Worm (Caenorhabditis elegans) whole organism, L4/young adult: ENCODE data around the gene nep-2.

Experiments
- W03F9.2 ChIP-seq: fragments of 150-350 bp; optimal IDR thresholded peaks from 2 replicates; lab custom pipeline; 2014; ENCODE audit warnings: missing biosample characterization, missing genetic modification characterization
- dao-5 ChIP-seq: sonication (generic microtip); optimal IDR thresholded peaks from 2 replicates; lab custom pipeline; 2016; ENCODE audit warnings: missing genotype, missing genetic modification characterization, moderate library complexity, missing compliant biosample characterization
- him-1 ChIP-seq: sonication (generic microtip); optimal IDR thresholded peaks from 2 replicates; lab custom pipeline; 2016; ENCODE audit warnings: missing genotype, missing genetic modification reagents, missing genetic modification characterization, missing compliant biosample characterization

The nep-2 gene

ce11 chrII:2725561-2725960 lies at the start of gene nep-2, which contains the start of gene T05A8.11:
nep-2 (minus strand) TSS chrII:2725752.
T05A8.11 (minus strand) TSS chrII:2725661.
- TF ChIP-seq him-1 (tag; lab: Kevin White, UChicago): no peak
- TF ChIP-seq W03F9.2 (tag; lab: Kevin White, UChicago): no peak
- TF ChIP-seq dao-5: no peak

- TF ChIP-seq dao-5 (no peak), him-1 (tag; lab: Kevin White, UChicago) (no peak), W03F9.2 (tag; lab: Kevin White, UChicago) (no peak)
Measured at ce11 chrII:2774904-2775303, 49.4 kb upstream of the nep-2 start, which contains the start of gene fbxb-111. fbxb-111 (minus strand) TSS chrII:2775004.

- no peak for TF ChIP-seq him-1 (tag; lab: Kevin White, UChicago)
Measured at ce11 chrII:2773534-2773933, 48.0 kb upstream of the nep-2 start, which contains the start of gene sdz-9. sdz-9 (minus strand) TSS chrII:2773634.

ce11 chrII:2772166-2772565 lies 46.6 kb upstream of the nep-2 start, which contains the start of gene sdz-10:
sdz-10 (minus strand) TSS chrII:2772266.
- TF ChIP-seq him-1 (tag; lab: Kevin White, UChicago) (no peak), W03F9.2 (tag; lab: Kevin White, UChicago) (no peak)

- TF ChIP-seq W03F9.2 (tag; lab: Kevin White, UChicago) (no peak), dao-5 (no peak), him-1 (tag; lab: Kevin White, UChicago) (no peak)
Measured at ce11 chrII:2770788-2771187, 45.2 kb upstream of the nep-2 start, which contains the start of gene fbxb-105. fbxb-105 (minus strand) TSS chrII:2770888.

ce11 chrII:2769021-2769420 lies 43.5 kb upstream of the nep-2 start, which contains the start of gene F08D12.7:
F08D12.7 (minus strand) TSS chrII:2769121.
- TF ChIP-seq W03F9.2 (tag; lab: Kevin White, UChicago): no peak

ce11 chrII:2766331-2766730 lies 40.8 kb upstream of the nep-2 start, which contains the start of gene F08D12.15:
F08D12.15 (plus strand) TSS chrII:2766631.
- no peak for TF ChIP-seq W03F9.2 (tag; lab: Kevin White, UChicago)
- TF ChIP-seq him-1 (tag; lab: Kevin White, UChicago): no peak
- TF ChIP-seq dao-5: no peak

- TF ChIP-seq W03F9.2 (tag; lab: Kevin White, UChicago) (no peak), him-1 (tag; lab: Kevin White, UChicago) (no peak), dao-5 (no peak)
Measured at ce11 chrII:2764664-2765063, 39.1 kb upstream of the nep-2 start, which contains the start of gene fbxb-108. fbxb-108 (plus strand) TSS chrII:2764964.

ce11 chrII:2762108-2762507 lies 36.6 kb upstream of the nep-2 start, which contains the start of gene fbxb-106:
fbxb-106 (plus strand) TSS chrII:2762408.
- no peak for TF ChIP-seq dao-5
- TF ChIP-seq him-1 (tag; lab: Kevin White, UChicago): no peak
- TF ChIP-seq W03F9.2 (tag; lab: Kevin White, UChicago): no peak

- no peak for TF ChIP-seq him-1 (tag; lab: Kevin White, UChicago)
Measured at ce11 chrII:2758476-2758875, 32.9 kb upstream of the nep-2 start, which contains the start of gene fbxb-107. fbxb-107 (plus strand) TSS chrII:2758772.

ce11 chrII:2757954-2758353 lies 32.4 kb upstream of the nep-2 start, which contains the start of gene F29A7.8:
F29A7.8 (minus strand) TSS chrII:2758054.
- TF ChIP-seq him-1 (tag; lab: Kevin White, UChicago): no peak
- no peak for TF ChIP-seq dao-5
- no peak for TF ChIP-seq W03F9.2 (tag; lab: Kevin White, UChicago)

ce11 chrII:2756351-2756750 lies 30.8 kb upstream of the nep-2 start:
- TF ChIP-seq W03F9.2 (tag; lab: Kevin White, UChicago): no peak
- TF ChIP-seq him-1 (tag; lab: Kevin White, UChicago): no peak
- no peak for TF ChIP-seq dao-5

- TF ChIP-seq W03F9.2 (tag; lab: Kevin White, UChicago) (no peak), him-1 (tag; lab: Kevin White, UChicago) (no peak), dao-5 (no peak)
Measured at ce11 chrII:2754595-2754994, 29.0 kb upstream of the nep-2 start.

- TF ChIP-seq dao-5 (no peak), W03F9.2 (tag; lab: Kevin White, UChicago) (no peak), him-1 (tag; lab: Kevin White, UChicago) (no peak)
Measured at ce11 chrII:2752999-2753398, 27.4 kb upstream of the nep-2 start, which contains the start of gene F29A7.3. F29A7.3 (plus strand) TSS chrII:2753299.

- no peak for TF ChIP-seq him-1 (tag; lab: Kevin White, UChicago)
- TF ChIP-seq W03F9.2 (tag; lab: Kevin White, UChicago): peak; percentile 76
- no peak for TF ChIP-seq dao-5
Measured at ce11 chrII:2752536-2752935, 27.0 kb upstream of the nep-2 start, which contains the start of gene F29A7.6. F29A7.6 (minus strand) TSS chrII:2752611.
